Worm (Caenorhabditis elegans): ENCODE data around the gene cdkr-3.
A peak's percentile ranks its signal among the peaks of the same experiment; 100 is the strongest.

DNA sequence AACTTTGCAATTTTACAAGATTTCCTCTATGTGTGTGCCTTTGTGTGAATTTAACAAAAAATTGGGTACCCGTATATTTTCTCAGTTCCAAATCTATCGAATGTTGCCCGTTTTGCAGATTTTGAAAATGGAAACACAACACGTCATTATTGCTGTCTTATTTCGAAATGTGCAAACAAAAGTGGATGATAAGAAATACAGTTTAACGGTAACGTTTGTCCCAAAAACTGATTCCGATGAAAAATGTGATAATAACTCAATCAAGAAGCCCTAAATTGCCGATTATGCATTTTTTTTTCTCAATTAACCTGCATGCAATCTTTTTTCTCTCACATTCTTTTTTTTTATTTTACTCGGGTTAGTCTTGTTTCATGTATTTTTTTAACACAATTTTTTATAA lies 44.6 kb upstream of the cdkr-3 start:
- TF ChIP-seq ztf-7 (tag; optimal IDR thresholded peaks at IDR 0.05) (no peak), ctbp-1 (GFP tag; IDR thresholded peaks at IDR 0.05) (no peak), dpl-1 (GFP tag; optimal IDR thresholded peaks at IDR 0.05) (no peak), zip-11 (GFP tag; IDR thresholded peaks at IDR 0.05) (no peak), lsy-2 (tag; optimal IDR thresholded peaks at IDR 0.05) (no peak), T26A8.4 (GFP tag; IDR thresholded peaks at IDR 0.05) (no peak), nhr-77 (tag; optimal IDR thresholded peaks at IDR 0.05) (no peak), F10B5.3 (tag; optimal IDR thresholded peaks at IDR 0.05) (no peak), pqm-1 (tag; optimal IDR thresholded peaks at IDR 0.05) (peak; percentile 91), jun-1 (tag; optimal IDR thresholded peaks at IDR 0.05) (no peak), ZK546.5 (tag; optimal IDR thresholded peaks at IDR 0.05) (no peak), mep-1 (tag; optimal IDR thresholded peaks at IDR 0.05) (no peak), ztf-11 (tag; optimal IDR thresholded peaks at IDR 0.05) (no peak), F26F4.8 (GFP tag; conservative IDR thresholded peaks at IDR 0.05) (no peak)

Data from whole organism, L4 larva.